Worm (Caenorhabditis elegans): Measurements from ENCODE around the gene tag-329.

tag-329 gene

DNA sequence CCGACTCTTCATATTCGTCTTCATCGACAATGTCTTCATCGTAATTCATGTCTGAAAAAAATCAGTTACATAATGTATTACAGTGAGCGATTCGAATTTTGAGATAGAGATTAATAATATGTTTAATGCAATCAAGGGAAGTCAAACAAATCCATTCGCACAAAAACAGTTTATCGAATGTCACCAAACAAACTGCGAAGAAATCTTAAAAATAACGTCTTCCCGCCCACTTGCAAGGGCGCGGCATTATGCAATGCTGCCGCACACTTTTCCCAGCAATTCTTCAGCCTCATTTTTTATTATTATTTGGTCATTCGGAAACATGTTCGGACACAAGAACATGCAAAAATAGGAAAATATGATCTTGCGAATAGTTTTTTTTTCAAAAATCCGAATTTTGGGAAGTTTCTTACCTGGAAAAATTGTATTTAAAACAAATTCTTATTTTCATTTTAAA is 9.5 kb downstream of the tag-329 start, which contains the start of gene mdf-1:
TSS of gene mdf-1 (minus strand) at position 51 of the 457 bp plus-strand sequence.
- TF ChIP-seq ceh-9 (tag; optimal IDR thresholded peaks at IDR 0.05) (no peak), eyg-1 (tag; optimal IDR thresholded peaks at IDR 0.05) (no peak), ama-1 (optimal IDR thresholded peaks at IDR 0.05) (no peak), pax-1 (tag; optimal IDR thresholded peaks at IDR 0.05) (peak; percentile 21), pag-3 (tag; optimal IDR thresholded peaks at IDR 0.05; ENCODE audit: borderline replicate concordance) (no peak), ttx-3 (tag; optimal IDR thresholded peaks at IDR 0.05) (no peak), ceh-31 (tag; optimal IDR thresholded peaks at IDR 0.05) (peak; percentile 42), dve-1 (tag; optimal IDR thresholded peaks at IDR 0.05) (no peak), lim-6 (tag; optimal IDR thresholded peaks at IDR 0.05) (no peak), rnt-1 (tag; optimal IDR thresholded peaks at IDR 0.05) (no peak), nhr-232 (tag; optimal IDR thresholded peaks at IDR 0.05) (no peak), nfya-1 (tag; optimal IDR thresholded peaks at IDR 0.05) (peak; percentile 69), ceh-34 (tag; optimal IDR thresholded peaks at IDR 0.05) (peak; percentile 14), ceh-2 (tag; optimal IDR thresholded peaks at IDR 0.05) (peak; percentile 6), nhr-11 (tag; optimal IDR thresholded peaks at IDR 0.05) (no peak), ceh-24 (tag; optimal IDR thresholded peaks at IDR 0.05) (no peak), pros-1 (tag; optimal IDR thresholded peaks at IDR 0.05) (no peak), ceh-48 (tag; optimal IDR thresholded peaks at IDR 0.05) (no peak), ahr-1 (tag; optimal IDR thresholded peaks at IDR 0.05) (no peak), npax-4 (tag; optimal IDR thresholded peaks at IDR 0.05) (no peak), Y22D7AL.16 (tag; optimal IDR thresholded peaks at IDR 0.05) (no peak), mec-3 (tag; optimal IDR thresholded peaks at IDR 0.05; ENCODE audit: borderline replicate concordance) (no peak), hlh-30 (tag; optimal IDR thresholded peaks at IDR 0.05; ENCODE audit: insufficient read depth) (no peak), ceh-30 (tag; optimal IDR thresholded peaks at IDR 0.05) (no peak), hlh-8 (tag; optimal IDR thresholded peaks at IDR 0.05) (no peak), ceh-45 (GFP tag; IDR thresholded peaks at IDR 0.05) (no peak), lin-11 (tag; optimal IDR thresholded peaks at IDR 0.05) (no peak), unc-55 (GFP tag; optimal IDR thresholded peaks at IDR 0.05) (no peak), pha-2 (tag; optimal IDR thresholded peaks at IDR 0.05) (no peak), tbx-2 (tag; optimal IDR thresholded peaks at IDR 0.05) (peak; percentile 73), che-1 (tag; optimal IDR thresholded peaks at IDR 0.05) (peak; percentile 2), elt-2 (tag; optimal IDR thresholded peaks at IDR 0.05) (peak; percentile 50), sox-2 (GFP tag; IDR thresholded peaks at IDR 0.05) (no peak), sox-4 (tag; optimal IDR thresholded peaks at IDR 0.05) (peak; percentile 22), tbx-7 (tag; optimal IDR thresholded peaks at IDR 0.05) (no peak), F13H6.1 (tag; optimal IDR thresholded peaks at IDR 0.05) (no peak), ceh-18 (tag; optimal IDR thresholded peaks at IDR 0.05) (peak; percentile 31), fkh-6 (tag; optimal IDR thresholded peaks at IDR 0.05) (no peak), dmd-4 (tag; optimal IDR thresholded peaks at IDR 0.05; ENCODE audit: borderline replicate concordance) (no peak), T23F11.4 (GFP tag; optimal IDR thresholded peaks at IDR 0.05) (no peak), fax-1 (tag; optimal IDR thresholded peaks at IDR 0.05) (no peak), hlh-6 (tag; optimal IDR thresholded peaks at IDR 0.05) (no peak), hlh-15 (tag; optimal IDR thresholded peaks at IDR 0.05) (no peak), ets-4 (tag; optimal IDR thresholded peaks at IDR 0.05) (no peak), pqm-1 (tag; optimal IDR thresholded peaks at IDR 0.05) (no peak), pha-4 (tag; optimal IDR thresholded peaks at IDR 0.05) (no peak), pat-9 (tag; optimal IDR thresholded peaks at IDR 0.05) (peak; percentile 31), ceh-6 (GFP tag; optimal IDR thresholded peaks at IDR 0.05) (no peak), C38D4.7 (GFP tag; optimal IDR thresholded peaks at IDR 0.05) (no peak), unc-3 (GFP tag; conservative IDR thresholded peaks at IDR 0.05) (0 out of 2 replicates have a peak, but pooled peaks have one; percentile 6), unc-3 (tag; optimal IDR thresholded peaks at IDR 0.05) (no peak), odd-2 (tag; optimal IDR thresholded peaks at IDR 0.05) (no peak), ceh-14 (tag; optimal IDR thresholded peaks at IDR 0.05) (peak; percentile 50), syd-9 (tag; optimal IDR thresholded peaks at IDR 0.05) (no peak)
